Fruit fly (Drosophila melanogaster): ENCODE results near the gene Jig.
A peak's percentile ranks its signal among the peaks of the same experiment; 100 is the strongest.

Gene Jig

DNA sequence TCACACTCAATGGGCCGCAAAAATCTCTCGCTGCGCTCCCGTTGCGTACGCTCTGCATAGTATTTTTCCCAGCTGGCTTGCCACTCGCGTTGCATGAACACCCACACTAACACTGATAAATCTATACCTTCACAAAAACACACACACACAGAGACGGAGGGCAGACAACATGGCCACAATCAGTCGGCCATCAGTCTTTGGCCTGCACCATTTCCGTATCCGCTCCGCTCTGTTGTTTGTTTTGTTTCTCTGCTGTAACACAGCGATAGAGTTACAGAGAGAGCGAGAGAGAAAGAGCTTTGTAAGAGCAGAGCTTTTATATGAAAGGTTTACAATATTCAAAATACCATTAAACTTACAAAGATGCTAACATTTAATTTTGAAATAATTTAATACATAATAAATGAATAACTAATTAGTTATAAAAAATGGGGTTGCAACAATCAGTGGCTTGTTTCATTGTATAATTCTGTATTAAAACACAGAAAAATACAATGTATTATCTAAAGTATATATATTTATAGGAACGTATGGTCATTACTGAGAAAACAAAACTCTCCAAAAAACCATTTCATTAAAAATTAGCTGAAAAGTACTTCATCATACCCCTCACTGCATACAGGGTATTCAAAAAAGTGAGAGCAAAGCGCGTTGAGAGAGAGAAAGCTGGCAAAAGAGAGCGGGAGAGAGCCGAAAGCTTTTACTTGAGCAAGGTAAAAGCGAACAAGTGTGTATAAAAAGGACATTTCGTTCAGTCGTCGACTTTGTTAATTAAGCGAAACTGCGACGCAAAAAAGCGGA is 48.4 kb downstream of the Jig start, which contains the start of gene CG14853 (continued):
- TF ChIP-seq CG18599 (GFP tag; optimal IDR thresholded peaks at IDR 0.05) (peak; percentile 67), Usf (GFP tag; optimal IDR thresholded peaks at IDR 0.05) (peak; percentile 13), CG10431 (GFP tag; optimal IDR thresholded peaks at IDR 0.05) (peak; percentile 64), Bgb (GFP tag; IDR thresholded peaks at IDR 0.05; ENCODE audit: partially characterized antibody) (no peak), CG4404 (GFP tag; IDR thresholded peaks at IDR 0.05) (no peak), sr (GFP tag; IDR thresholded peaks at IDR 0.05) (peak; percentile 60; the same call in 2 of the 3 replicates), HHEX (GFP tag; optimal IDR thresholded peaks at IDR 0.05) (peak; percentile 57), chif (GFP tag; optimal IDR thresholded peaks at IDR 0.05) (peak; percentile 4 to 14), bcd (GFP tag; optimal IDR thresholded peaks at IDR 0.05) (peak; percentile 58), B-H1 (GFP tag; IDR thresholded peaks at IDR 0.05) (peak; percentile 71), Mad (GFP tag; optimal IDR thresholded peaks at IDR 0.05) (no peak), CG14014 (GFP tag; IDR thresholded peaks at IDR 0.05) (peak; percentile 74), CkIIα-i1 (GFP tag; IDR thresholded peaks at IDR 0.05) (no peak), sens-2 (GFP tag; IDR thresholded peaks at IDR 0.05) (peak; percentile 65), Six4 (GFP tag; optimal IDR thresholded peaks at IDR 0.05) (peak; percentile 44), CG10267 (tag; optimal IDR thresholded peaks at IDR 0.05) (peak; percentile 68), Myb (GFP tag; optimal IDR thresholded peaks at IDR 0.05) (no peak), CG2875 (GFP tag; optimal IDR thresholded peaks at IDR 0.05) (peak; percentile 57), grn (GFP tag; optimal IDR thresholded peaks at IDR 0.05) (peak; percentile 34), fd64A (GFP tag; optimal IDR thresholded peaks at IDR 0.05) (peak; percentile 85), dati (GFP tag; IDR thresholded peaks at IDR 0.05) (peak; percentile 43), sima (GFP tag; optimal IDR thresholded peaks at IDR 0.05) (no peak), CG9215 (GFP tag; IDR thresholded peaks at IDR 0.05) (peak; percentile 47), Hr78 (GFP tag; optimal IDR thresholded peaks at IDR 0.05) (no peak), jing (GFP tag; optimal IDR thresholded peaks at IDR 0.05) (peak; percentile 55), row (GFP tag; IDR thresholded peaks at IDR 0.05) (peak; percentile 85), gcm2 (GFP tag; optimal IDR thresholded peaks at IDR 0.05) (no peak), bbx (GFP tag; IDR thresholded peaks at IDR 0.05; ENCODE audit: partially characterized antibody) (no peak), lmd (GFP tag; IDR thresholded peaks at IDR 0.05) (peak; percentile 78), CG11723 (GFP tag; optimal IDR thresholded peaks at IDR 0.05) (peak; percentile 30), CG11456 (GFP tag; IDR thresholded peaks at IDR 0.05) (peak; percentile 72), sug (tag; optimal IDR thresholded peaks at IDR 0.05) (no peak), Drgx (GFP tag; IDR thresholded peaks at IDR 0.05) (no peak; the same call in 1 of the 2 replicates), CG32767 (GFP tag; IDR thresholded peaks at IDR 0.05) (peak; percentile 81), Opbp (GFP tag; IDR thresholded peaks at IDR 0.05; ENCODE audit: partially characterized antibody) (no peak), CG8765 (GFP tag; IDR thresholded peaks at IDR 0.05) (no peak), BtbVII (GFP tag; optimal IDR thresholded peaks at IDR 0.05) (peak; percentile 62), Hey (tag; optimal IDR thresholded peaks at IDR 0.05) (peak; percentile 34), CG3847 (GFP tag; IDR thresholded peaks at IDR 0.05) (peak; percentile 69), CG8388 (GFP tag; optimal IDR thresholded peaks at IDR 0.05) (peak; percentile 60), dimm (GFP tag; IDR thresholded peaks at IDR 0.05) (peak; percentile 17; the same call in 1 of the 2 replicates), tin (GFP tag; optimal IDR thresholded peaks at IDR 0.05) (peak; percentile 32), CG10959 (GFP tag; IDR thresholded peaks at IDR 0.05) (no peak), NK7.1 (GFP tag; optimal IDR thresholded peaks at IDR 0.05) (peak; percentile 3), phol (tag; optimal IDR thresholded peaks at IDR 0.05) (peak; percentile 83), ash1 (GFP tag; optimal IDR thresholded peaks at IDR 0.05) (no peak), pfk (GFP tag; optimal IDR thresholded peaks at IDR 0.05) (peak; percentile 65), kah (GFP tag; optimal IDR thresholded peaks at IDR 0.05) (peak; percentile 48), H15 (GFP tag; IDR thresholded peaks at IDR 0.05) (peak; percentile 56)
